Worm (Caenorhabditis elegans) whole organism, L2 larva: ENCODE measurements around the gene ZK593.2.

Source experiments
- C34F6.9 ChIP-seq: fragments of 150-350 bp; optimal IDR thresholded peaks from 2 replicates; lab custom pipeline; 2014; ENCODE audit warnings: missing biosample characterization, missing genetic modification characterization
- F13H6.1 ChIP-seq: sonication (generic microtip); optimal IDR thresholded peaks from 2 replicates; lab custom pipeline; 2016; ENCODE audit warnings: missing genetic modification characterization, missing compliant biosample characterization
- R02D3.7 ChIP-seq: fragments of 150-350 bp; optimal IDR thresholded peaks from 2 replicates; lab custom pipeline; 2014; ENCODE audit warnings: missing biosample characterization, missing genetic modification characterization
- Y55F3AM.14 ChIP-seq: fragments of 200-800 bp; sonication (Bioruptor generic); optimal IDR thresholded peaks from 2 replicates; lab custom pipeline; 2018; ENCODE audit warnings: mild to moderate bottlenecking, missing genetic modification characterization, missing compliant biosample characterization
- ZK546.5 ChIP-seq: sonication (generic microtip); optimal IDR thresholded peaks from 2 replicates; lab custom pipeline; 2017; ENCODE audit warnings: missing biosample characterization, missing genetic modification characterization
- aly-2 ChIP-seq: fragments of 150-350 bp; optimal IDR thresholded peaks from 2 replicates; lab custom pipeline; 2014; ENCODE audit warnings: missing biosample characterization, missing genetic modification characterization
- ama-1 ChIP-seq: fragments of 150-350 bp; optimal IDR thresholded peaks from 2 replicates; lab custom pipeline; 2018; ENCODE audit warnings: inconsistent platforms
- blmp-1 ChIP-seq: sonication (generic microtip); optimal IDR thresholded peaks from 2 replicates; lab custom pipeline; 2017; ENCODE audit warnings: missing genetic modification characterization, mild to moderate bottlenecking, missing compliant biosample characterization, antibody characterized with exemption, moderate library complexity; ENCODE audit not compliant: insufficient read depth
- ceh-16 ChIP-seq: fragments of 150-350 bp; optimal IDR thresholded peaks from 2 replicates; lab custom pipeline; 2014; ENCODE audit warnings: missing biosample characterization, missing genetic modification characterization
- crh-2 ChIP-seq: sonication (generic microtip); optimal IDR thresholded peaks from 2 replicates; lab custom pipeline; 2017; ENCODE audit warnings: missing biosample characterization, missing genetic modification characterization
- dmd-4 ChIP-seq: sonication (generic microtip); optimal IDR thresholded peaks from 2 replicates; lab custom pipeline; 2017; ENCODE audit warnings: missing biosample characterization, missing genetic modification characterization
- egl-27 ChIP-seq: sonication (generic microtip); optimal IDR thresholded peaks from 3 replicates; lab custom pipeline; 2017; ENCODE audit warnings: missing biosample characterization, missing genetic modification reagents, missing genetic modification characterization
- elt-1 ChIP-seq: fragments of 150-350 bp; optimal IDR thresholded peaks from 2 replicates; lab custom pipeline; 2014; ENCODE audit warnings: missing biosample characterization, missing genetic modification characterization
- elt-3 ChIP-seq: sonication (generic microtip); optimal IDR thresholded peaks from 2 replicates; lab custom pipeline; 2017; ENCODE audit warnings: missing biosample characterization, missing genetic modification characterization
- fos-1 ChIP-seq: fragments of 150-350 bp; optimal IDR thresholded peaks from 2 replicates; lab custom pipeline; 2014; ENCODE audit warnings: missing biosample characterization, missing genetic modification characterization
- gmeb-1 ChIP-seq: fragments of 150-350 bp; optimal IDR thresholded peaks from 2 replicates; lab custom pipeline; 2014; ENCODE audit warnings: missing biosample characterization, missing genetic modification characterization
- lin-11 ChIP-seq: fragments of 150-350 bp; sonication (generic microtip); optimal IDR thresholded peaks from 2 replicates; lab custom pipeline; 2014; ENCODE audit warnings: missing biosample characterization, missing genetic modification characterization, inconsistent platforms, mixed read lengths
- lin-13 ChIP-seq: fragments of 150-350 bp; optimal IDR thresholded peaks from 2 replicates; lab custom pipeline; 2014; ENCODE audit warnings: missing biosample characterization, missing genetic modification reagents, missing genetic modification characterization
- lin-39 ChIP-seq: fragments of 150-350 bp; optimal IDR thresholded peaks from 2 replicates; lab custom pipeline; 2014; ENCODE audit warnings: missing biosample characterization, missing genetic modification reagents, missing genetic modification characterization
- lsy-2 ChIP-seq, 2 experiments: fragments of 150-350 bp in 1 of 2; sonication (generic microtip) in 1 of 2; optimal IDR thresholded peaks; 2 replicates each; lab custom pipeline; 2014 to 2017; ENCODE audit warnings: missing biosample characterization in 2 of 2, missing genetic modification characterization in 2 of 2
- mab-5 ChIP-seq: fragments of 150-350 bp; optimal IDR thresholded peaks from 2 replicates; lab custom pipeline; 2014; ENCODE audit warnings: missing biosample characterization, missing genetic modification characterization
- mbf-1 ChIP-seq: sonication (generic microtip); optimal IDR thresholded peaks from 2 replicates; lab custom pipeline; 2017; ENCODE audit warnings: missing biosample characterization, missing genetic modification characterization
- mdl-1 ChIP-seq, 2 experiments: fragments of 150-350 bp in 1 of 2; sonication (generic microtip) in 1 of 2; optimal IDR thresholded peaks; 2 replicates each; lab custom pipeline; 2017; ENCODE audit warnings: missing biosample characterization in 2 of 2, missing genetic modification characterization in 2 of 2
- nhr-10 ChIP-seq: sonication (generic microtip); optimal IDR thresholded peaks from 2 replicates; lab custom pipeline; 2017; ENCODE audit warnings: missing biosample characterization, missing genetic modification characterization
- nhr-11 ChIP-seq: fragments of 150-350 bp; optimal IDR thresholded peaks from 2 replicates; lab custom pipeline; 2014; ENCODE audit warnings: missing biosample characterization, missing genetic modification characterization
- nhr-12 ChIP-seq: fragments of 150-350 bp; optimal IDR thresholded peaks from 2 replicates; lab custom pipeline; 2014; ENCODE audit warnings: missing biosample characterization, missing genetic modification characterization
- nhr-129 ChIP-seq: fragments of 150-350 bp; optimal IDR thresholded peaks from 2 replicates; lab custom pipeline; 2014; ENCODE audit warnings: missing biosample characterization, missing genetic modification characterization
- nhr-21 ChIP-seq: fragments of 150-350 bp; optimal IDR thresholded peaks from 2 replicates; lab custom pipeline; 2014; ENCODE audit warnings: missing biosample characterization, missing genetic modification characterization
- nhr-23 ChIP-seq: fragments of 150-350 bp; optimal IDR thresholded peaks from 2 replicates; lab custom pipeline; 2014; ENCODE audit warnings: missing biosample characterization, missing genetic modification reagents, missing genetic modification characterization
- nhr-237 ChIP-seq: fragments of 150-350 bp; optimal IDR thresholded peaks from 2 replicates; lab custom pipeline; 2014; ENCODE audit warnings: missing biosample characterization, missing genetic modification characterization
- nhr-25 ChIP-seq: fragments of 150-350 bp; sonication (generic microtip); optimal IDR thresholded peaks from 3 replicates; lab custom pipeline; 2014; ENCODE audit warnings: missing biosample characterization, missing genetic modification characterization
- nhr-6 ChIP-seq: fragments of 150-350 bp; optimal IDR thresholded peaks from 2 replicates; lab custom pipeline; 2014; ENCODE audit warnings: missing biosample characterization, missing genetic modification characterization
- nhr-77 ChIP-seq: fragments of 150-350 bp; optimal IDR thresholded peaks from 2 replicates; lab custom pipeline; 2014; ENCODE audit warnings: missing biosample characterization, missing genetic modification characterization
- peb-1 ChIP-seq: fragments of 150-350 bp; optimal IDR thresholded peaks from 2 replicates; lab custom pipeline; 2014; ENCODE audit warnings: missing biosample characterization, missing genetic modification characterization
- sem-4 ChIP-seq: fragments of 150-350 bp; optimal IDR thresholded peaks from 2 replicates; lab custom pipeline; 2014; ENCODE audit warnings: missing biosample characterization, missing genetic modification reagents, missing genetic modification characterization
- skn-1 ChIP-seq: sonication (generic microtip); optimal IDR thresholded peaks from 2 replicates; lab custom pipeline; 2017; ENCODE audit warnings: missing biosample characterization, missing genetic modification characterization
- sma-3 ChIP-seq: sonication (generic microtip); optimal IDR thresholded peaks from 2 replicates; lab custom pipeline; 2016; ENCODE audit warnings: missing genetic modification reagents, missing genetic modification characterization, missing compliant biosample characterization
- sma-9 ChIP-seq, 2 experiments: fragments of 150-350 bp in 1 of 2; sonication (generic microtip) in 1 of 2; optimal IDR thresholded peaks; 2 replicates each; lab custom pipeline; 2014 to 2016; ENCODE audit warnings: missing genetic modification characterization in 2 of 2, mild to moderate bottlenecking in 1 of 2, missing biosample characterization in 1 of 2, missing compliant biosample characterization in 1 of 2, missing genetic modification reagents in 1 of 2, moderate library complexity in 1 of 2
- snpc-4 ChIP-seq: fragments of 150-350 bp; optimal IDR thresholded peaks from 2 replicates; lab custom pipeline; 2014; ENCODE audit warnings: missing biosample characterization, missing genetic modification characterization
- unc-39 ChIP-seq: fragments of 150-350 bp; optimal IDR thresholded peaks from 2 replicates; lab custom pipeline; 2014; ENCODE audit warnings: missing biosample characterization, missing genetic modification characterization
- unc-55 ChIP-seq: fragments of 150-350 bp; sonication (generic microtip); optimal IDR thresholded peaks from 3 replicates; lab custom pipeline; 2014; ENCODE audit warnings: missing biosample characterization, missing genetic modification reagents, missing genetic modification characterization
- zag-1 ChIP-seq: fragments of 150-350 bp; optimal IDR thresholded peaks from 2 replicates; lab custom pipeline; 2014; ENCODE audit warnings: missing biosample characterization, missing genetic modification characterization
- ztf-1 ChIP-seq: fragments of 200-800 bp; sonication (Bioruptor generic); conservative IDR thresholded peaks from 2 replicates; pipeline ENCODE4 v1.3.6; 2022; ENCODE audit warnings: missing genetic modification characterization, missing compliant biosample characterization
- ztf-11 ChIP-seq: sonication (generic microtip); optimal IDR thresholded peaks from 2 replicates; lab custom pipeline; 2017; ENCODE audit warnings: missing biosample characterization, missing genetic modification characterization
- ztf-4 ChIP-seq: fragments of 150-350 bp; optimal IDR thresholded peaks from 2 replicates; lab custom pipeline; 2014; ENCODE audit warnings: missing biosample characterization, missing genetic modification characterization

ZK593.2 gene

DNA sequence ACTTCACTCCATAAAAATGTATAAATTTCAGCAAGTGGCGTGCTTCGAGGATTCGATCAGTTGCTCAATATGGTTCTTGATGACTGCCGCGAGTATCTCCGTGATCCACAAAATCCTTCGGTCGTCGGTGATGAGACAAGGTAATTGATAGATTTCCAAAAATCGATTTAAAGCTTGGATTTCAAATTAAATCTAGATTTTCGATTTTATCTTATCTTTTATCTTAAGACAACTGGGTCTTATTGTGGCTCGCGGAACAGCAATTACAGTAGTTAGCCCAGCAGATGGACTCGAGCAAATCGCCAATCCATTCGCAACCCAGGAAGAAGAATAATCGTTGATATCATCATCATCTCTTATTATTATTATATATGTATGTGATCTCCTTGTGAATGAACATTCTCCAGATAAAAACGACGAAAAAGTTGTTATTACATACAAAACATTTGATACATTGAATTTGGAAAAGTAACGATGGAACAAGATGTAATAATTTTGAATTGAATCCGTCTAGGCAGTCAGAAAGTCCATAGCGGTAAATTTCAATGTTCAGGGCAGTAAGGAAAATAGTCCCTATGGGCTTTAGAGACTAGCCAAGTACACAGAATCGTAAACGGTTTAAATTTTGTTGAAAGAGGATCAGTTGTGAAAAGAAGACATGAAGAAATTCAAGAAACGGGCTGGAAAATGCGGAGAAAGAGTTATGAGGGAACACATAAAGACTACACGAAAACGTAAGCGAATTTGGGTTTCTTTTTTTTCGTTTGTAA, 20.8 kb downstream of the ZK593.2 start:
- TF ChIP-seq lin-39 (no peak), lin-11 (tag; lab: Kevin White, UChicago) (no peak), nhr-21 (tag; lab: Kevin White, UChicago) (no peak), zag-1 (tag; lab: Kevin White, UChicago) (no peak), skn-1 (tag; lab: Kevin White, UChicago) (no peak), nhr-129 (peak; percentile 36), aly-2 (tag; lab: Kevin White, UChicago) (no peak), crh-2 (peak; percentile 28), mab-5 (tag; lab: Kevin White, UChicago) (no peak), ZK546.5 (tag; lab: Kevin White, UChicago) (no peak), blmp-1 (tag; lab: Kevin White, UChicago) (no peak), fos-1 (tag; lab: Kevin White, UChicago) (no peak), F13H6.1 (tag; lab: Kevin White, UChicago) (no peak), ztf-1 (GFP tag; lab: Robert Waterston, UW) (no peak), nhr-25 (tag; lab: Kevin White, UChicago) (no peak), dmd-4 (no peak), lin-13 (no peak), nhr-10 (tag; lab: Kevin White, UChicago) (no peak), nhr-23 (tag; lab: Kevin White, UChicago) (no peak), elt-3 (tag; lab: Kevin White, UChicago) (no peak), ama-1 (lab: Kevin White, UChicago) (peak; percentile 66), elt-1 (no peak), unc-39 (tag; lab: Kevin White, UChicago) (no peak), ztf-4 (tag; lab: Kevin White, UChicago) (peak; percentile 31), sem-4 (tag; lab: Kevin White, UChicago) (no peak), snpc-4 (tag; lab: Kevin White, UChicago) (no peak), egl-27 (tag; lab: Kevin White, UChicago) (no peak), nhr-77 (tag; lab: Kevin White, UChicago) (no peak), unc-55 (GFP tag; lab: Kevin White, UChicago) (no peak), peb-1 (no peak), lsy-2 (tag; optimal IDR thresholded peaks at IDR 0.05; lab: Kevin White, UChicago) (peak in 1 of 2 experiments; percentile 42), C34F6.9 (tag; lab: Kevin White, UChicago) (no peak), sma-9 (GFP tag; optimal IDR thresholded peaks at IDR 0.05; lab: Kevin White, UChicago) (peak; percentile 42), sma-9 (tag; optimal IDR thresholded peaks at IDR 0.05; lab: Kevin White, UChicago) (no peak), mdl-1 (tag; optimal IDR thresholded peaks at IDR 0.05; lab: Kevin White, UChicago) (no peak), sma-3 (no peak), ceh-16 (tag; lab: Kevin White, UChicago) (no peak), Y55F3AM.14 (GFP tag; lab: Kevin White, UChicago) (peak; percentile 57), nhr-6 (tag; lab: Kevin White, UChicago) (peak; percentile 6), gmeb-1 (tag; lab: Kevin White, UChicago) (peak; percentile 13), nhr-237 (tag; lab: Kevin White, UChicago) (no peak), nhr-11 (tag; lab: Kevin White, UChicago) (no peak), ztf-11 (no peak), mbf-1 (tag; lab: Kevin White, UChicago) (no peak), R02D3.7 (tag; lab: Kevin White, UChicago) (no peak), nhr-12 (tag; lab: Kevin White, UChicago) (no peak)
